Worm (Caenorhabditis elegans): ENCODE data around the gene K11C4.1.
A peak's percentile ranks its signal among the peaks of the same experiment; 100 is the strongest.

K11C4.1 gene

ce11 chrV:6876763-6877515 is 19.9 kb upstream of the K11C4.1 start:
- TF ChIP-seq ham-2 (GFP tag; optimal IDR thresholded peaks at IDR 0.05) (peak; percentile 59), lsy-2 (tag; optimal IDR thresholded peaks at IDR 0.05) (no peak), pha-4 (tag; optimal IDR thresholded peaks at IDR 0.05) (peak; percentile 0), unc-120 (tag; optimal IDR thresholded peaks at IDR 0.05; ENCODE audit: poor library complexity, severe bottlenecking) (no peak), cnd-1 (tag; optimal IDR thresholded peaks at IDR 0.05) (no peak), ces-1 (GFP tag; optimal IDR thresholded peaks at IDR 0.05) (peak; percentile 16), zip-8 (tag; optimal IDR thresholded peaks at IDR 0.05) (no peak), elt-1 (tag; optimal IDR thresholded peaks at IDR 0.05; ENCODE audit: borderline replicate concordance, insufficient read depth) (peak; percentile 75)

DNA sequence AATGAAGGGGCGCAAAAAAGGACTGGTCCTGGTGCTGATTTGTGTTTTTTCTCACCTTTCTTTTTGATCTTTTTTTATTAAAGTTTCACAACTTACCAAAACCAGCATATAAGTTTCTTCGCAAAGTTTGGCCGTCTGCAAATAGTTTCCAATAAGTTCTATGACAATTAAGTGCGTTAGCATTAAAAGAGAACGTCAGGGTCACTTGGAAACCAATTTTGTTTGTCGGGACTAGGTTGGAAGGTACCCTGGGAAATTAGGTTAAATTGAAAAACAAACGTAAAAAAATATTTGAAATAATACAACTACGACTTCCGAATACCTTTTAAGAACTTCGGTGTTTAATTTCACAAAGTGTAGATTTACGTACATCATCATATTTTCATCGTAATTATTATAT is 18.2 kb upstream of the K11C4.1 start:
- TF ChIP-seq ces-1 (GFP tag; optimal IDR thresholded peaks at IDR 0.05): no peak
- no peak for TF ChIP-seq unc-39 (tag; optimal IDR thresholded peaks at IDR 0.05)
- no peak for TF ChIP-seq zip-8 (tag; optimal IDR thresholded peaks at IDR 0.05)
- no peak for TF ChIP-seq bed-3 (GFP tag; optimal IDR thresholded peaks at IDR 0.05)
- TF ChIP-seq ceh-43 (GFP tag; optimal IDR thresholded peaks at IDR 0.05): no peak
- TF ChIP-seq elt-1 (tag; optimal IDR thresholded peaks at IDR 0.05; ENCODE audit: borderline replicate concordance, insufficient read depth): no peak
- TF ChIP-seq ham-2 (GFP tag; optimal IDR thresholded peaks at IDR 0.05): no peak
- no peak for TF ChIP-seq drap-1 (GFP tag; optimal IDR thresholded peaks at IDR 0.05)
- TF ChIP-seq cnd-1 (tag; optimal IDR thresholded peaks at IDR 0.05): no peak
- no peak for TF ChIP-seq nhr-28 (tag; optimal IDR thresholded peaks at IDR 0.05)
- no peak for TF ChIP-seq elt-3 (tag; optimal IDR thresholded peaks at IDR 0.05)
- TF ChIP-seq lin-13 (tag; optimal IDR thresholded peaks at IDR 0.05): no peak
- TF ChIP-seq unc-120 (tag; optimal IDR thresholded peaks at IDR 0.05; ENCODE audit: poor library complexity, severe bottlenecking): no peak
- no peak for TF ChIP-seq ztf-11 (tag; optimal IDR thresholded peaks at IDR 0.05)
- no peak for TF ChIP-seq unc-62 (GFP tag; optimal IDR thresholded peaks at IDR 0.05)
- no peak for TF ChIP-seq snpc-4 (tag; optimal IDR thresholded peaks at IDR 0.05)
- no peak for TF ChIP-seq nhr-12 (tag; optimal IDR thresholded peaks at IDR 0.05)
- no peak for TF ChIP-seq lsy-2 (tag; optimal IDR thresholded peaks at IDR 0.05)

- TF ChIP-seq unc-62 (GFP tag; optimal IDR thresholded peaks at IDR 0.05): peak; percentile 80
- peak; percentile 80 for TF ChIP-seq ham-2 (GFP tag; optimal IDR thresholded peaks at IDR 0.05)
- TF ChIP-seq nhr-76 (tag; optimal IDR thresholded peaks at IDR 0.05): no peak
- no peak for TF ChIP-seq blmp-1 (tag; optimal IDR thresholded peaks at IDR 0.05)
- TF ChIP-seq bed-3 (GFP tag; optimal IDR thresholded peaks at IDR 0.05): no peak
- TF ChIP-seq ztf-11 (tag; optimal IDR thresholded peaks at IDR 0.05): peak; percentile 15
- TF ChIP-seq sptf-1 (tag; optimal IDR thresholded peaks at IDR 0.05): peak; percentile 69
- TF ChIP-seq snpc-4 (tag; optimal IDR thresholded peaks at IDR 0.05): no peak
- TF ChIP-seq unc-120 (tag; optimal IDR thresholded peaks at IDR 0.05; ENCODE audit: poor library complexity, severe bottlenecking): peak; percentile 90
- TF ChIP-seq nhr-237 (tag; optimal IDR thresholded peaks at IDR 0.05): peak; percentile 43
- peak; percentile 62 for TF ChIP-seq mep-1 (tag; optimal IDR thresholded peaks at IDR 0.05)
- TF ChIP-seq mab-5 (tag; optimal IDR thresholded peaks at IDR 0.05): no peak
- TF ChIP-seq M03D4.4 (tag; optimal IDR thresholded peaks at IDR 0.05): peak; percentile 33
- TF ChIP-seq nhr-2 (tag; optimal IDR thresholded peaks at IDR 0.05): peak; percentile 78
- TF ChIP-seq lin-13 (tag; optimal IDR thresholded peaks at IDR 0.05): peak; percentile 20
- no peak for TF ChIP-seq nhr-12 (tag; optimal IDR thresholded peaks at IDR 0.05)
- no peak for TF ChIP-seq tbx-8 (GFP tag; optimal IDR thresholded peaks at IDR 0.05)
- TF ChIP-seq ceh-43 (GFP tag; optimal IDR thresholded peaks at IDR 0.05): peak; percentile 33
- peak; percentile 22 for TF ChIP-seq lin-32 (GFP tag; optimal IDR thresholded peaks at IDR 0.05)
- peak; percentile 65 for TF ChIP-seq unc-39 (tag; optimal IDR thresholded peaks at IDR 0.05)
- peak; percentile 76 for TF ChIP-seq drap-1 (GFP tag; optimal IDR thresholded peaks at IDR 0.05)
- no peak for TF ChIP-seq elt-3 (tag; optimal IDR thresholded peaks at IDR 0.05)
- TF ChIP-seq nhr-28 (tag; optimal IDR thresholded peaks at IDR 0.05): no peak
- peak; percentile 70 for TF ChIP-seq cnd-1 (tag; optimal IDR thresholded peaks at IDR 0.05)
- TF ChIP-seq pha-4 (tag; optimal IDR thresholded peaks at IDR 0.05): peak; percentile 69
- peak; percentile 53 for TF ChIP-seq ceh-83 (GFP tag; optimal IDR thresholded peaks at IDR 0.05)
- no peak for TF ChIP-seq flh-1 (GFP tag; optimal IDR thresholded peaks at IDR 0.05)
- TF ChIP-seq mls-2 (tag; optimal IDR thresholded peaks at IDR 0.05): peak; percentile 86
- no peak for TF ChIP-seq elt-1 (tag; optimal IDR thresholded peaks at IDR 0.05; ENCODE audit: borderline replicate concordance, insufficient read depth)
- peak; percentile 52 for TF ChIP-seq ces-1 (GFP tag; optimal IDR thresholded peaks at IDR 0.05)
- peak; percentile 55 for TF ChIP-seq lsy-2 (tag; optimal IDR thresholded peaks at IDR 0.05)
- TF ChIP-seq hlh-1 (tag; optimal IDR thresholded peaks at IDR 0.05): peak; percentile 61
- TF ChIP-seq zip-8 (tag; optimal IDR thresholded peaks at IDR 0.05): no peak
- peak; percentile 34 for TF ChIP-seq ceh-39 (tag; optimal IDR thresholded peaks at IDR 0.05)
- TF ChIP-seq sem-2 (GFP tag; optimal IDR thresholded peaks at IDR 0.05): no peak
These were observed 17.3 kb upstream of the K11C4.1 start for ce11 chrV:6879490-6879889.

Measured in whole organism, mixed stage, embryonic.